Fruit fly (Drosophila melanogaster): ENCODE data around the gene cactin.

DNA sequence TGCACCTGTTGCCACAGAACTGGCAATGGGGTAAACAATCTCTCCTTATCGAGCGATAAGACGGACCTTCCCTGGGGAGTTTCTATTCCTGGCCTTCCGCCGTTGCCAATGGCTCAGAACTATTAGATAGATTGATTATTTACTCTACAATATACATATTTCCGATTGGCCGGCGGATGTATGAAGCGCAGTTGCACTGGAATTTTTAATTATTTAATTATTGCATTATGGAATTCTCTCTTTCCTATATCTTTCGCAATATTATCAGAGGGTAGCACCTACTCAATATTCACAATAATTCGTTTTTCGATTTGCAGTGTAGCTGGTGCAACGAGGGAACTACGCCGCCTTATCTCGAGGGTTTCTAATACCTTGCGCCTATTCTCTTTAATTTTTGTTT lies 43.3 kb downstream of the cactin start, which contains the start of gene GstT3:
- TF ChIP-seq HLH106 (tag; optimal IDR thresholded peaks at IDR 0.05), result no peak
- TF ChIP-seq h (GFP tag; optimal IDR thresholded peaks at IDR 0.05), result no peak
- no peak for TF ChIP-seq GATAd (GFP tag; optimal IDR thresholded peaks at IDR 0.05)
- TF ChIP-seq Hr78 (GFP tag; optimal IDR thresholded peaks at IDR 0.05), result no peak
- TF ChIP-seq lola (GFP tag; optimal IDR thresholded peaks at IDR 0.05), result no peak
- TF ChIP-seq Hnf4 (GFP tag; optimal IDR thresholded peaks at IDR 0.05), result no peak
- no peak for TF ChIP-seq dsf (GFP tag; optimal IDR thresholded peaks at IDR 0.05; ENCODE audit: borderline replicate concordance)
- no peak for TF ChIP-seq Abd-B (GFP tag; optimal IDR thresholded peaks at IDR 0.05)
- TF ChIP-seq psq (GFP tag; optimal IDR thresholded peaks at IDR 0.05), result no peak
- TF ChIP-seq CG9705 (GFP tag; optimal IDR thresholded peaks at IDR 0.05), result no peak
- TF ChIP-seq usp (GFP tag; optimal IDR thresholded peaks at IDR 0.05), result no peak
- TF ChIP-seq fru (GFP tag; optimal IDR thresholded peaks at IDR 0.05), result no peak
- TF ChIP-seq ey (GFP tag; optimal IDR thresholded peaks at IDR 0.05), result no peak
- TF ChIP-seq sv (GFP tag; optimal IDR thresholded peaks at IDR 0.05), result no peak
